Fruit fly (Drosophila melanogaster) whole organism, embryonic: ENCODE data around the gene CG13676.

Source experiments
- Atf-2 ChIP-seq: fragments of 200-800 bp; sonication (Bioruptor generic); optimal IDR thresholded peaks from 2 replicates; lab custom pipeline; 2016; ENCODE audit warnings: missing biosample characterization, missing genetic modification characterization
- Atf6 ChIP-seq: fragments of 200-800 bp; sonication (Bioruptor generic); IDR thresholded peaks from 2 replicates; pipeline ENCODE4 v1.3.6; 2022; ENCODE audit warnings: missing biosample characterization, missing genetic modification characterization
- Bdp1 ChIP-seq: fragments of 200-800 bp; sonication (Bioruptor generic); optimal IDR thresholded peaks from 3 replicates; lab custom pipeline; 2016; ENCODE audit warnings: missing biosample characterization, missing genetic modification characterization
- CG1024 ChIP-seq: fragments of 200-800 bp; sonication (Bioruptor generic); IDR thresholded peaks from 2 replicates; pipeline ENCODE4 v1.3.6; 2022; ENCODE audit warnings: missing biosample characterization, missing genetic modification characterization
- CG10959 ChIP-seq: fragments of 200-800 bp; sonication (Bioruptor generic); IDR thresholded peaks from 2 replicates; pipeline ENCODE4 v1.3.6; 2022; ENCODE audit warnings: missing biosample characterization, missing genetic modification characterization
- CG12155 ChIP-seq: fragments of 200-800 bp; sonication (Bioruptor generic); optimal IDR thresholded peaks from 3 replicates; lab custom pipeline; 2016; ENCODE audit warnings: missing biosample characterization, missing genetic modification characterization
- CG17568 ChIP-seq: fragments of 200-800 bp; sonication (Bioruptor generic); optimal IDR thresholded peaks from 2 replicates; lab custom pipeline; 2018; ENCODE audit warnings: missing biosample characterization, mild to moderate bottlenecking, missing genetic modification characterization, moderate library complexity
- CG18476 ChIP-seq: fragments of 200-800 bp; sonication (Bioruptor generic); optimal IDR thresholded peaks from 2 replicates; lab custom pipeline; 2016; ENCODE audit warnings: missing biosample characterization, mild to moderate bottlenecking, missing genetic modification characterization
- CG2199 ChIP-seq: fragments of 200-800 bp; sonication (Bioruptor generic); IDR thresholded peaks from 3 replicates; pipeline ENCODE4 v1.3.6; 2022; ENCODE audit warnings: missing biosample characterization, missing genetic modification characterization
- CG2678 ChIP-seq: fragments of 200-800 bp; sonication (Bioruptor generic); optimal IDR thresholded peaks from 3 replicates; lab custom pipeline; 2019; ENCODE audit warnings: missing biosample characterization, mild to moderate bottlenecking, missing genetic modification characterization, moderate library complexity
- CG3065 ChIP-seq: fragments of 200-800 bp; sonication (Bioruptor generic); optimal IDR thresholded peaks from 2 replicates; lab custom pipeline; 2016; ENCODE audit warnings: missing biosample characterization, missing genetic modification characterization
- CG32772 ChIP-seq: fragments of 200-800 bp; sonication (Bioruptor generic); IDR thresholded peaks from 2 replicates; pipeline ENCODE4 v1.3.6; 2022; ENCODE audit warnings: missing biosample characterization, missing genetic modification characterization
- CG33557 ChIP-seq: fragments of 200-800 bp; sonication (Bioruptor generic); optimal IDR thresholded peaks from 2 replicates; lab custom pipeline; 2019; ENCODE audit warnings: missing biosample characterization, mild to moderate bottlenecking, missing genetic modification characterization, moderate library complexity
- CG4730 ChIP-seq: fragments of 200-800 bp; sonication (Bioruptor generic); IDR thresholded peaks from 2 replicates; pipeline ENCODE4 v1.3.6; 2022; ENCODE audit warnings: missing biosample characterization, missing genetic modification characterization
- CG7372 ChIP-seq: fragments of 200-800 bp; sonication (Bioruptor generic); IDR thresholded peaks from 2 replicates; pipeline ENCODE4 v1.3.6; 2022; ENCODE audit warnings: missing biosample characterization, missing genetic modification characterization
- CG7556 ChIP-seq: fragments of 200-800 bp; sonication (Bioruptor generic); optimal IDR thresholded peaks from 2 replicates; lab custom pipeline; 2017; ENCODE audit warnings: missing biosample characterization, mild to moderate bottlenecking, missing genetic modification characterization
- CG7987 ChIP-seq: fragments of 200-800 bp; sonication (Bioruptor generic); optimal IDR thresholded peaks from 2 replicates; lab custom pipeline; 2018; ENCODE audit warnings: missing biosample characterization, mild to moderate bottlenecking, missing genetic modification characterization, moderate library complexity
- CG8388 ChIP-seq: fragments of 200-800 bp; sonication (Bioruptor generic); optimal IDR thresholded peaks from 2 replicates; lab custom pipeline; 2019; ENCODE audit warnings: missing biosample characterization, mild to moderate bottlenecking, missing genetic modification characterization, moderate library complexity
- CG8924 ChIP-seq: fragments of 200-800 bp; optimal IDR thresholded peaks from 3 replicates; lab custom pipeline; 2019; ENCODE audit warnings: missing biosample characterization, mild to moderate bottlenecking, missing genetic modification characterization, moderate library complexity
- CG9817 ChIP-seq: fragments of 200-800 bp; sonication (Bioruptor generic); optimal IDR thresholded peaks from 2 replicates; lab custom pipeline; 2018; ENCODE audit warnings: missing biosample characterization, mild to moderate bottlenecking, missing genetic modification characterization, moderate library complexity
- Dbx ChIP-seq: fragments of 200-800 bp; sonication (Bioruptor generic); IDR thresholded peaks from 3 replicates; pipeline ENCODE4 v1.3.6; 2022; ENCODE audit warnings: missing biosample characterization, missing genetic modification characterization
- Deaf1 ChIP-seq: fragments of 200-800 bp; optimal IDR thresholded peaks from 3 replicates; lab custom pipeline; 2019; ENCODE audit warnings: missing biosample characterization, mild to moderate bottlenecking, missing genetic modification characterization, moderate library complexity
- Dek ChIP-seq: fragments of 200-800 bp; sonication (Bioruptor generic); optimal IDR thresholded peaks from 3 replicates; lab custom pipeline; 2019; ENCODE audit warnings: missing biosample characterization, mild to moderate bottlenecking, missing genetic modification characterization, moderate library complexity
- Elba2 ChIP-seq: fragments of 200-800 bp; sonication (Bioruptor generic); optimal IDR thresholded peaks from 3 replicates; lab custom pipeline; 2016; ENCODE audit warnings: missing biosample characterization, missing genetic modification characterization
- Fer3 ChIP-seq: fragments of 200-800 bp; sonication (Bioruptor generic); optimal IDR thresholded peaks from 2 replicates; lab custom pipeline; 2018; ENCODE audit warnings: missing biosample characterization, mild to moderate bottlenecking, missing genetic modification characterization, moderate library complexity
- Gsc ChIP-seq: fragments of 200-800 bp; sonication (Bioruptor generic); IDR thresholded peaks from 2 replicates; pipeline ENCODE4 v1.3.6; 2022; ENCODE audit warnings: missing biosample characterization, missing genetic modification characterization
- Gug ChIP-seq: fragments of 200-800 bp; sonication (Bioruptor generic); IDR thresholded peaks from 4 replicates; pipeline ENCODE4 v1.3.6; 2022; ENCODE audit warnings: missing biosample characterization, missing genetic modification characterization
- Hr39 ChIP-seq: fragments of >200 bp; optimal IDR thresholded peaks from 2 replicates; lab custom pipeline; 2017
- MESR4 ChIP-seq: fragments of 200-800 bp; sonication (Bioruptor generic); optimal IDR thresholded peaks from 2 replicates; lab custom pipeline; 2018; ENCODE audit warnings: missing biosample characterization, mild to moderate bottlenecking, missing genetic modification characterization, moderate library complexity
- Mes4 ChIP-seq: fragments of 200-800 bp; sonication (Bioruptor generic); optimal IDR thresholded peaks from 2 replicates; lab custom pipeline; 2016; ENCODE audit warnings: missing biosample characterization, missing genetic modification characterization
- Pdp1 ChIP-seq, 2 experiments: fragments of 200-800 bp; sonication (Bioruptor generic); optimal IDR thresholded peaks; 3 replicates each; lab custom pipeline; 2016; ENCODE audit warnings: missing biosample characterization in 2 of 2, missing genetic modification characterization in 2 of 2, mild to moderate bottlenecking in 1 of 2, moderate library complexity in 1 of 2
- Ravus ChIP-seq: fragments of 200-800 bp; sonication (Bioruptor generic); IDR thresholded peaks from 2 replicates; pipeline ENCODE4 v1.3.6; 2022; ENCODE audit warnings: missing biosample characterization, missing genetic modification characterization
- Usf ChIP-seq: fragments of 200-800 bp; sonication (Bioruptor generic); optimal IDR thresholded peaks from 2 replicates; lab custom pipeline; 2017; ENCODE audit warnings: missing genotype, missing biosample characterization, missing genetic modification characterization
- al ChIP-seq: fragments of 200-800 bp; sonication (Bioruptor generic); IDR thresholded peaks from 2 replicates; pipeline ENCODE4 v1.3.6; 2022; ENCODE audit warnings: missing biosample characterization, missing genetic modification characterization
- ap ChIP-seq: fragments of 200-800 bp; sonication (Bioruptor generic); IDR thresholded peaks from 2 replicates; pipeline ENCODE4 v1.3.6; 2022; ENCODE audit warnings: missing biosample characterization, missing genetic modification characterization
- ato ChIP-seq: fragments of 200-800 bp; sonication (Bioruptor generic); IDR thresholded peaks from 2 replicates; pipeline ENCODE4 v1.3.6; 2022; ENCODE audit warnings: missing biosample characterization, missing genetic modification characterization; ENCODE audit not compliant: partially characterized antibody
- corto ChIP-seq: fragments of 200-800 bp; sonication (Bioruptor generic); optimal IDR thresholded peaks from 2 replicates; lab custom pipeline; 2016; ENCODE audit warnings: missing biosample characterization, mild to moderate bottlenecking, missing genetic modification characterization, moderate library complexity
- eyg ChIP-seq: fragments of 200-800 bp; sonication (Bioruptor generic); optimal IDR thresholded peaks from 3 replicates; lab custom pipeline; 2016; ENCODE audit warnings: missing biosample characterization, missing genetic modification characterization
- her ChIP-seq: fragments of 200-800 bp; sonication (Bioruptor generic); optimal IDR thresholded peaks from 2 replicates; lab custom pipeline; 2016; ENCODE audit warnings: missing biosample characterization, missing genetic modification characterization
- hkb ChIP-seq, 2 experiments: fragments of 200-800 bp in 1 of 2; fragments of >200 bp in 1 of 2; sonication (Bioruptor generic) in 1 of 2; IDR thresholded peaks in 1 of 2; optimal IDR thresholded peaks in 1 of 2; 2 replicates each; pipeline versions ENCODE4 v1.3.6 to Lab custom; 2017 to 2022; ENCODE audit warnings: missing biosample characterization in 1 of 2, missing genetic modification characterization in 1 of 2
- pfk ChIP-seq: fragments of 200-800 bp; sonication (Bioruptor generic); optimal IDR thresholded peaks from 2 replicates; lab custom pipeline; 2018; ENCODE audit warnings: missing biosample characterization, mild to moderate bottlenecking, missing genetic modification characterization, moderate library complexity
- pzg ChIP-seq: fragments of 200-800 bp; sonication (Bioruptor generic); optimal IDR thresholded peaks from 3 replicates; lab custom pipeline; 2018; ENCODE audit warnings: missing biosample characterization, mild to moderate bottlenecking, missing genetic modification characterization, moderate library complexity
- scrt ChIP-seq: fragments of 200-800 bp; sonication (Bioruptor generic); optimal IDR thresholded peaks from 2 replicates; lab custom pipeline; 2018; ENCODE audit warnings: missing biosample characterization, mild to moderate bottlenecking, missing genetic modification characterization, moderate library complexity
- slou ChIP-seq: fragments of 200-800 bp; sonication (Bioruptor generic); optimal IDR thresholded peaks from 3 replicates; lab custom pipeline; 2016; ENCODE audit warnings: missing biosample characterization, missing genetic modification characterization
- tgo ChIP-seq: fragments of 200-800 bp; sonication (Bioruptor generic); IDR thresholded peaks from 3 replicates; pipeline ENCODE4 v1.3.6; 2022; ENCODE audit warnings: missing biosample characterization, missing genetic modification characterization
- tx ChIP-seq: fragments of 200-800 bp; sonication (Bioruptor generic); optimal IDR thresholded peaks from 2 replicates; lab custom pipeline; 2016; ENCODE audit warnings: missing biosample characterization, missing genetic modification characterization
- vnd ChIP-seq: fragments of 200-800 bp; sonication (Bioruptor generic); IDR thresholded peaks from 3 replicates; pipeline ENCODE4 v1.3.6; 2022; ENCODE audit warnings: missing biosample characterization, missing genetic modification characterization; ENCODE audit not compliant: partially characterized antibody
- wek ChIP-seq: fragments of 200-800 bp; sonication (Bioruptor generic); optimal IDR thresholded peaks from 3 replicates; lab custom pipeline; 2018; ENCODE audit warnings: missing biosample characterization, mild to moderate bottlenecking, missing genetic modification characterization, moderate library complexity
- zen ChIP-seq: fragments of 200-800 bp; sonication (Bioruptor generic); optimal IDR thresholded peaks from 3 replicates; lab custom pipeline; 2018; ENCODE audit warnings: missing biosample characterization, mild to moderate bottlenecking, missing genetic modification characterization, moderate library complexity

The CG13676 gene

DNA sequence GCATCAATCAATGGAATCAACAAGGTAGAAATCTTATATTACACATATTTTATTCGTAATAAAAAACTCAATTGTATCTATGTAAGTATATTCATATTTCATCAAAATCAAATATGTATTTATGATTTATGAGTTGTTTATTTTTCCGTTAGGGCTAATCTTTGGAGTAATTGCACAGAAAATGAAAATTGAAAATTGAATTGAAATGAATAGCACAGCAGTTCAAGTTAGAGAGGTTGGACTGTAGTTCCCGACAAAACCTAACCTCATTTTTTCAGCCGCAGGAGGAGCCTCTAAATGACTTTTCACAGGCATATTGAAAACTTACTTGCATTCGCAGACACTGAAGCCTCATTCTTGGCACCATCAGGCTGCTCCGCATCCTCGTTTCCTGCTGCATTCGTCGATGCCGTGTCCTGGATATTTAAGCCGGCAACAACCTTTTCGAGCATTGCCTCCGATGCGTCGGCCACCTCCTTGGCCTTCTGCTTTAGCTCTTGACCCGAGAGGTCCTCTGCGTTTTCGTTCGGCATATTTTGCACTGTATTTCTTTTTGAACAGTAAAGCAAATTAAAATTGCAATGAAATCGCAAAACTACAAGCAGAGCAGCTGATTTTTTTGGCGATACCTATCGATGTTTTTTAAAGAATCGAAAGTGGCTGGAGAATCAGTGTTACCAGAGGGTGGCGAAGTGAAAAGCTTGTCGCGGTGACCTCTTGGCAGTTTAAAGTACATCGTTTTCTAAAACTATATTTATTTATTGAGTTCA is 26.4 kb upstream of the CG13676 start, which contains the start of gene Nmt (continued):
- TF ChIP-seq al (GFP tag; lab: Robert Waterston, UW) (no peak), Fer3 (peak; percentile 39), CG32772 (GFP tag; lab: Robert Waterston, UW) (no peak), pzg (GFP tag; lab: Kevin White, UChicago) (peak; percentile 77), Atf6 (peak; percentile 48; the same call in 1 of the 2 replicates), Gsc (no peak), vnd (GFP tag; lab: Robert Waterston, UW) (peak; percentile 69), CG2678 (tag; lab: Kevin White, UChicago) (no peak), Usf (GFP tag; lab: Kevin White, UChicago) (no peak), CG7556 (GFP tag; lab: Kevin White, UChicago) (no peak), Bdp1 (GFP tag; lab: Kevin White, UChicago) (no peak), CG1024 (GFP tag; lab: Robert Waterston, UW) (no peak), slou (GFP tag; lab: Kevin White, UChicago) (no peak), ato (GFP tag; lab: Robert Waterston, UW) (peak; percentile 70), Gug (GFP tag; lab: Robert Waterston, UW) (no peak), wek (no peak), tx (GFP tag; lab: Kevin White, UChicago) (no peak), Deaf1 (tag; lab: Kevin White, UChicago) (no peak), MESR4 (GFP tag; lab: Kevin White, UChicago) (peak; percentile 45), CG9817 (tag; lab: Kevin White, UChicago) (peak; percentile 2), CG4730 (GFP tag; lab: Robert Waterston, UW) (no peak), CG33557 (no peak), CG2199 (GFP tag; lab: Robert Waterston, UW) (no peak), Atf-2 (no peak), Hr39 (lab: Kevin White, UChicago) (no peak), CG8388 (GFP tag; lab: Kevin White, UChicago) (no peak), Ravus (GFP tag; lab: Robert Waterston, UW) (no peak), Pdp1 (GFP tag; optimal IDR thresholded peaks at IDR 0.05; lab: Kevin White, UChicago) (peak in 1 of 2 experiments; percentile 4), her (GFP tag; lab: Kevin White, UChicago) (no peak), corto (GFP tag; lab: Kevin White, UChicago) (no peak), CG10959 (GFP tag; lab: Robert Waterston, UW) (no peak), CG7987 (GFP tag; lab: Kevin White, UChicago) (no peak), Elba2 (GFP tag; lab: Kevin White, UChicago) (no peak), CG18476 (no peak), Dek (tag; lab: Kevin White, UChicago) (peak; percentile 17), Dbx (0 out of 3 replicates have a peak, but pooled peaks have one; percentile 28), ap (GFP tag; lab: Robert Waterston, UW) (no peak), CG3065 (no peak), scrt (GFP tag; lab: Kevin White, UChicago) (no peak), tgo (no peak), hkb (optimal IDR thresholded peaks at IDR 0.05; lab: Kevin White, UChicago) (no peak), hkb (GFP tag; IDR thresholded peaks at IDR 0.05; lab: Robert Waterston, UW) (0 out of 2 replicates have a peak, but pooled peaks have one; percentile 26), CG12155 (GFP tag; lab: Kevin White, UChicago) (peak; percentile 1), eyg (no peak), Mes4 (GFP tag; lab: Kevin White, UChicago) (no peak), CG8924 (tag; lab: Kevin White, UChicago) (no peak), CG17568 (GFP tag; lab: Kevin White, UChicago) (no peak), CG7372 (GFP tag; lab: Robert Waterston, UW) (no peak), zen (tag; lab: Kevin White, UChicago) (no peak), pfk (GFP tag; lab: Kevin White, UChicago) (no peak)
